Worm (Caenorhabditis elegans): ENCODE results near the gene C15H11.10.

DNA sequence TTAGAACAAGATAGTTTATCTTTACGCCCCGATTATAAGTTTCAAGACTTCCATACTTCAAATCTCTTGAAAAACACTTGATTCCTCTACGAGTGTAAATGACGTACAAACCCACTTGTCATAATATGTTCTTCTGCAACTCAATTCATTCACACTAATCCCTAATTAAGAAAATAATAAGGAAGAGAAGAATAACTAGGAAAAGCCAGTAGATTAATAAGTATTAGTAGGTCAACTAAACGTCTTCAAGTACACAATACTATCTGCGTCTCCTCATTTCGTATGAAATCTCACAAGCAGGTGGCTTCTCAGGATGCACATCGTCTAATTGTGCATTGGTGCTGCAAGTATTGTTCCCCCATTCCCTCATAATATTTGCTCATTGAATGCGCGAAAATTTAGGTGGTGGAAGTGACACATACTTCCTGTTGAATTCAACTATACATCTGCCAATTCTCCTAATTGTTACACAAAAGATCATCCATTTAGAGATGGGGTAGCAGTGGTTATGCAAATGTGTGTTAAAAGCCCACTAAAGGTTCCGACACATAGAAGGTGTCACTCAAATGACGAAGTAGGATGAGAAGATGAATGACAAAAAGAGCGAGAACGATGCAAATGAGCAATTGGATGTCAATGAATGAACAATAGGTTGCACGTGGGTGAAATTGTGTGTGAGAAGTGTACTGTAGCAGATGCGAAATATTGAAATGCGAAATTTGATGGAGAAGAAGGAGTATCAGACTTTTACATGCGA is 35.3 kb downstream of the C15H11.10 start:
- TF ChIP-seq tab-1 (GFP tag; IDR thresholded peaks at IDR 0.05): no peak
- no peak for TF ChIP-seq med-1 (GFP tag; optimal IDR thresholded peaks at IDR 0.05; ENCODE audit: insufficient read depth)
- TF ChIP-seq flt-1 (GFP tag; IDR thresholded peaks at IDR 0.05): no peak
- no peak for TF ChIP-seq ztf-23 (GFP tag; IDR thresholded peaks at IDR 0.05)
- no peak for TF ChIP-seq klf-2 (GFP tag; conservative IDR thresholded peaks at IDR 0.05)

Measured in whole organism, midembryonic.